Fruit fly (Drosophila melanogaster) whole organism: Measurements from ENCODE around the gene Sirt7.

Experiments used
- Dll ChIP-seq: fragments of >200 bp; optimal IDR thresholded peaks from 2 replicates; lab custom pipeline; 2017
- EcR ChIP-seq, 2 experiments: fragments of >200 bp; optimal IDR thresholded peaks; 2 replicates each; lab custom pipeline; 2017; ENCODE audit warnings: missing biosample characterization in 2 of 2, missing genetic modification characterization in 2 of 2, missing genetic modification reagents in 2 of 2
- psq ChIP-seq: fragments of >200 bp; optimal IDR thresholded peaks from 2 replicates; lab custom pipeline; 2017
- usp ChIP-seq: fragments of >200 bp; optimal IDR thresholded peaks from 2 replicates; lab custom pipeline; 2017; ENCODE audit warnings: missing biosample characterization, missing genetic modification characterization, mixed read lengths

dm6 chr3R:29039704-29040430 is 15.9 kb upstream of the Sirt7 start:
- TF ChIP-seq EcR (GFP tag; optimal IDR thresholded peaks at IDR 0.05; lab: Kevin White, UChicago) (no peak), psq (lab: Kevin White, UChicago) (no peak), Dll (no peak), usp (GFP tag; lab: Kevin White, UChicago) (no peak)
